Worm (Caenorhabditis elegans) whole organism, L4 larva: ENCODE measurements around the gene byn-1.
A peak's percentile ranks its signal among the peaks of the same experiment; 100 is the strongest.

ENCODE experiments used
- F26F4.8 ChIP-seq: fragments of 200-800 bp; sonication (Bioruptor generic); conservative IDR thresholded peaks from 2 replicates; pipeline ENCODE4 v1.3.6; 2022; ENCODE audit warnings: missing genetic modification characterization, missing compliant biosample characterization
- F37D6.2 ChIP-seq: sonication (generic microtip); optimal IDR thresholded peaks from 2 replicates; lab custom pipeline; 2016; ENCODE audit warnings: mild to moderate bottlenecking, missing genetic modification characterization, missing compliant biosample characterization
- F44E2.7 ChIP-seq: fragments of 200-800 bp; sonication (Bioruptor generic); IDR thresholded peaks from 2 replicates; pipeline ENCODE4 v2.1.2; 2022; ENCODE audit warnings: missing genetic modification characterization, missing compliant biosample characterization
- F49E8.2 ChIP-seq: sonication (generic microtip); optimal IDR thresholded peaks from 2 replicates; lab custom pipeline; 2016; ENCODE audit warnings: missing compliant biosample characterization, mild to moderate bottlenecking, missing genetic modification characterization, borderline replicate concordance
- R02D3.7 ChIP-seq: fragments of 150-350 bp; sonication (generic microtip); optimal IDR thresholded peaks from 3 replicates; lab custom pipeline; 2014; ENCODE audit warnings: missing biosample characterization, missing genetic modification characterization
- T26A8.4 ChIP-seq: fragments of 200-800 bp; sonication (Bioruptor generic); IDR thresholded peaks from 2 replicates; pipeline ENCODE4 v1.3.6; 2022; ENCODE audit warnings: missing genetic modification characterization, missing compliant biosample characterization
- aly-2 ChIP-seq: sonication (generic microtip); optimal IDR thresholded peaks from 2 replicates; lab custom pipeline; 2018; ENCODE audit warnings: missing biosample characterization, missing genetic modification characterization
- ama-1 ChIP-seq: fragments of 150-350 bp; optimal IDR thresholded peaks from 2 replicates; lab custom pipeline; 2014; ENCODE audit warnings: inconsistent platforms, mixed read lengths
- arid-1 ChIP-seq: fragments of 200-800 bp; sonication (Bioruptor generic); conservative IDR thresholded peaks from 2 replicates; pipeline ENCODE4 v1.3.6; 2022; ENCODE audit warnings: missing genetic modification reagents, missing genetic modification characterization, missing compliant biosample characterization
- ceh-28 ChIP-seq: fragments of 150-350 bp; optimal IDR thresholded peaks from 2 replicates; lab custom pipeline; 2014; ENCODE audit warnings: missing biosample characterization, missing genetic modification reagents, missing genetic modification characterization
- ceh-32 ChIP-seq: sonication (generic microtip); optimal IDR thresholded peaks from 2 replicates; lab custom pipeline; 2016; ENCODE audit warnings: mild to moderate bottlenecking, missing genetic modification characterization, missing compliant biosample characterization; ENCODE audit not compliant: poor library complexity
- ceh-82 ChIP-seq: sonication (generic microtip); optimal IDR thresholded peaks from 2 replicates; lab custom pipeline; 2017; ENCODE audit warnings: missing biosample characterization, missing genetic modification characterization
- ces-1 ChIP-seq: fragments of 150-350 bp; sonication (generic microtip); optimal IDR thresholded peaks from 4 replicates; lab custom pipeline; 2014; ENCODE audit warnings: missing biosample characterization, missing genetic modification reagents, missing genetic modification characterization
- ctbp-1 ChIP-seq: fragments of 200-800 bp; sonication (Bioruptor generic); IDR thresholded peaks from 2 replicates; pipeline ENCODE4 v1.3.6; 2022; ENCODE audit warnings: missing genetic modification reagents, missing genetic modification characterization, missing compliant biosample characterization
- daf-16 ChIP-seq, 3 experiments: sonication (generic microtip); optimal IDR thresholded peaks; 2 replicates each; lab custom pipeline; 2016 to 2017; ENCODE audit warnings: missing genetic modification characterization in 3 of 3, missing genetic modification reagents in 3 of 3, mild to moderate bottlenecking in 2 of 3, missing compliant biosample characterization in 2 of 3, missing biosample characterization in 1 of 3, moderate library complexity in 1 of 3
- daf-19 ChIP-seq: fragments of 200-800 bp; sonication (Bioruptor generic); conservative IDR thresholded peaks from 2 replicates; pipeline ENCODE4 v1.3.6; 2022; ENCODE audit warnings: missing genetic modification characterization, missing compliant biosample characterization
- dmd-8 ChIP-seq: fragments of 200-800 bp; sonication (Bioruptor generic); IDR thresholded peaks from 2 replicates; pipeline ENCODE4 v1.3.6; 2022; ENCODE audit warnings: missing genetic modification characterization, missing compliant biosample characterization
- duxl-1 ChIP-seq: sonication (generic microtip); optimal IDR thresholded peaks from 2 replicates; lab custom pipeline; 2016; ENCODE audit warnings: mild to moderate bottlenecking, missing genetic modification characterization, moderate library complexity, missing compliant biosample characterization; ENCODE audit not compliant: poor library complexity
- dve-1 ChIP-seq: sonication (generic microtip); optimal IDR thresholded peaks from 2 replicates; lab custom pipeline; 2017; ENCODE audit warnings: antibody characterized with exemption, mild to moderate bottlenecking, missing genetic modification characterization, missing compliant biosample characterization; ENCODE audit not compliant: insufficient read depth
- hlh-30 ChIP-seq: sonication (generic microtip); optimal IDR thresholded peaks from 2 replicates; lab custom pipeline; 2017; ENCODE audit warnings: antibody characterized with exemption, mild to moderate bottlenecking, missing genetic modification characterization, missing compliant biosample characterization; ENCODE audit not compliant: insufficient read depth
- hmg-1.1 ChIP-seq: fragments of 200-800 bp; sonication (Bioruptor generic); IDR thresholded peaks from 2 replicates; pipeline ENCODE4 v1.3.6; 2022; ENCODE audit warnings: missing genetic modification reagents, missing genetic modification characterization, missing compliant biosample characterization
- jun-1 ChIP-seq: fragments of 150-350 bp; optimal IDR thresholded peaks from 2 replicates; lab custom pipeline; 2014; ENCODE audit warnings: missing biosample characterization, missing genetic modification reagents, missing genetic modification characterization
- lin-13 ChIP-seq: fragments of 150-350 bp; optimal IDR thresholded peaks from 2 replicates; lab custom pipeline; 2014; ENCODE audit warnings: missing biosample characterization, missing genetic modification reagents, missing genetic modification characterization
- lin-29 ChIP-seq: fragments of 200-800 bp; sonication (Bioruptor generic); IDR thresholded peaks from 2 replicates; pipeline ENCODE4 v1.3.6; 2022; ENCODE audit warnings: missing genetic modification reagents, missing genetic modification characterization, missing compliant biosample characterization
- lin-38 ChIP-seq: fragments of 200-800 bp; sonication (Bioruptor generic); IDR thresholded peaks from 2 replicates; pipeline ENCODE4 v1.3.6; 2022; ENCODE audit warnings: missing genetic modification reagents, missing genetic modification characterization, missing compliant biosample characterization
- lin-39 ChIP-seq: fragments of 150-350 bp; optimal IDR thresholded peaks from 2 replicates; lab custom pipeline; 2014; ENCODE audit warnings: missing biosample characterization, missing genetic modification reagents, missing genetic modification characterization
- madf-5 ChIP-seq, 2 experiments: fragments of 200-800 bp; sonication (Bioruptor generic); IDR thresholded peaks; 2 replicates each; pipeline ENCODE4 v1.3.6; 2022; ENCODE audit warnings: missing compliant biosample characterization in 2 of 2, missing genetic modification characterization in 2 of 2
- mdt-29 ChIP-seq: fragments of 200-800 bp; sonication (Bioruptor generic); IDR thresholded peaks from 2 replicates; pipeline ENCODE4 v1.3.6; 2022; ENCODE audit warnings: missing genetic modification reagents, missing genetic modification characterization, missing compliant biosample characterization
- mxl-2 ChIP-seq: fragments of 200-800 bp; sonication (Bioruptor generic); conservative IDR thresholded peaks from 2 replicates; pipeline ENCODE4 v1.3.6; 2022; ENCODE audit warnings: missing genetic modification reagents, missing genetic modification characterization, missing compliant biosample characterization
- mxl-3 ChIP-seq: fragments of 200-800 bp; sonication (Bioruptor generic); optimal IDR thresholded peaks from 2 replicates; lab custom pipeline; 2018; ENCODE audit warnings: mild to moderate bottlenecking, missing genetic modification characterization, missing compliant biosample characterization
- nhr-10 ChIP-seq: fragments of 150-350 bp; optimal IDR thresholded peaks from 2 replicates; lab custom pipeline; 2014; ENCODE audit warnings: missing biosample characterization, missing genetic modification characterization
- nhr-11 ChIP-seq: fragments of 150-350 bp; optimal IDR thresholded peaks from 2 replicates; lab custom pipeline; 2014; ENCODE audit warnings: missing biosample characterization, missing genetic modification characterization
- nhr-41 ChIP-seq: fragments of 200-800 bp; sonication (Bioruptor generic); IDR thresholded peaks from 2 replicates; pipeline ENCODE4 v1.3.6; 2022; ENCODE audit warnings: missing genetic modification reagents, missing genetic modification characterization, missing compliant biosample characterization
- nhr-48 ChIP-seq: sonication (generic microtip); optimal IDR thresholded peaks from 2 replicates; lab custom pipeline; 2016; ENCODE audit warnings: mild to moderate bottlenecking, missing genetic modification characterization, missing compliant biosample characterization
- nhr-6 ChIP-seq: fragments of 150-350 bp; optimal IDR thresholded peaks from 2 replicates; lab custom pipeline; 2014; ENCODE audit warnings: missing biosample characterization, missing genetic modification characterization
- nhr-76 ChIP-seq: fragments of 150-350 bp; optimal IDR thresholded peaks from 2 replicates; lab custom pipeline; 2014; ENCODE audit warnings: missing biosample characterization, missing genetic modification characterization
- nhr-77 ChIP-seq: fragments of 150-350 bp; optimal IDR thresholded peaks from 2 replicates; lab custom pipeline; 2014; ENCODE audit warnings: missing biosample characterization, missing genetic modification characterization
- php-3 ChIP-seq: fragments of 200-800 bp; sonication (Bioruptor generic); IDR thresholded peaks from 2 replicates; pipeline ENCODE4 v1.3.6; 2022; ENCODE audit warnings: missing genetic modification reagents, missing genetic modification characterization, missing compliant biosample characterization
- sdz-12 ChIP-seq: fragments of 200-800 bp; sonication (Bioruptor generic); optimal IDR thresholded peaks from 2 replicates; lab custom pipeline; 2018; ENCODE audit warnings: mild to moderate bottlenecking, missing genetic modification characterization, missing compliant biosample characterization
- set-16 ChIP-seq: fragments of 200-800 bp; sonication (Bioruptor generic); IDR thresholded peaks from 2 replicates; pipeline ENCODE4 v1.3.6; 2022; ENCODE audit warnings: missing genetic modification reagents, missing genetic modification characterization, missing compliant biosample characterization
- snpc-1.2 ChIP-seq: fragments of 200-800 bp; sonication (Bioruptor generic); IDR thresholded peaks from 2 replicates; pipeline ENCODE4 v1.3.6; 2022; ENCODE audit warnings: missing genetic modification reagents, missing genetic modification characterization, missing compliant biosample characterization
- spr-1 ChIP-seq: sonication (generic microtip); optimal IDR thresholded peaks from 2 replicates; lab custom pipeline; 2016; ENCODE audit warnings: mild to moderate bottlenecking, missing genetic modification characterization, missing compliant biosample characterization
- spr-3 ChIP-seq: fragments of 200-800 bp; sonication (Bioruptor generic); optimal IDR thresholded peaks from 2 replicates; lab custom pipeline; 2018; ENCODE audit warnings: mild to moderate bottlenecking, missing genetic modification characterization, missing compliant biosample characterization
- tra-1 ChIP-seq: fragments of 200-800 bp; sonication (Bioruptor generic); IDR thresholded peaks from 2 replicates; pipeline ENCODE4 v1.3.6; 2022; ENCODE audit warnings: missing genetic modification reagents, missing genetic modification characterization, missing compliant biosample characterization
- unc-130 ChIP-seq: sonication (generic microtip); optimal IDR thresholded peaks from 2 replicates; lab custom pipeline; 2016; ENCODE audit warnings: missing genetic modification reagents, missing genetic modification characterization, missing compliant biosample characterization
- unc-62 ChIP-seq, 3 experiments: fragments of 150-350 bp in 1 of 3; sonication (generic microtip); optimal IDR thresholded peaks in 2 of 3; peaks in 1 of 3; 1 replicate in 1 of 3; 2 replicates in 2 of 3; lab custom pipeline; 2014 to 2017; ENCODE audit warnings: missing biosample characterization in 3 of 3, missing genetic modification characterization in 3 of 3, missing genetic modification reagents in 3 of 3, missing genotype in 1 of 3
- zfp-3 ChIP-seq: fragments of 200-800 bp; sonication (Bioruptor generic); conservative IDR thresholded peaks from 2 replicates; pipeline ENCODE4 v1.3.6; 2022; ENCODE audit warnings: missing genetic modification reagents, missing genetic modification characterization, missing compliant biosample characterization
- zip-11 ChIP-seq: fragments of 200-800 bp; sonication (Bioruptor generic); IDR thresholded peaks from 2 replicates; pipeline ENCODE4 v1.3.6; 2022; ENCODE audit warnings: missing genetic modification characterization, missing compliant biosample characterization
- ztf-7 ChIP-seq: fragments of 150-350 bp; optimal IDR thresholded peaks from 2 replicates; lab custom pipeline; 2014; ENCODE audit warnings: missing biosample characterization, missing genetic modification characterization

The byn-1 gene

DNA sequence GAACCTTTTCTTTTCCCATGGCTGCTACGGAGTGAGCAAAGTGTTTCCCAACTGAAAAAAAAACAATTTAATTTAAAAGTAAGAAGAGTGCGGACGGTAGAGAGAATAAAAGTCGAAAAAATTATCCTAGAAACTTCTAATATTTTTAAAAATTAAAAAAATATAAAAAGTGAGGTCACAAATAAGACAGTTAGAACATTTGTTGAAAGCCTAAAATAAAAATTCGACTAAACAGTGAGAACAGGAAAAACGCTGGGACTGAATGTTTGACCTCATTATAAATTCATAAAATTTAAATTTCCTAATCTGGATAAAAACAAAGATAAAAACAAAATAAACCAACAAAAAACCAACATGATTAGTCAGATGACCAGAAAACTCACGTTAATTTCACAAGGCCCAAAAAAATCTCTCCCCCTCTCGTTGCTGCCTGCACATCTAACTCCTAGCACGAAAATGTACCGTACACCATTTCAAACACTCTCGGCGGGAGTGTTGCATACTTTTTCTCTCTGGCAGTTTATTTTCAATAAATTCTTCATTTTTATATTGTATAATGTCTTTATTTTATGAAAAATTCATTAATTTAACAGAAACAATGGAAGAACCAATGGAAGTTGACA lies 40.0 kb downstream of the byn-1 start, which contains the start of the genes eef-1A.1 and rfc-4:
Gene eef-1A.1, minus strand, starts transcription at position 51 of the 623 bp plus-strand sequence.
Gene rfc-4, plus strand, starts transcription at position 592 of the 623 bp plus-strand sequence.
- TF ChIP-seq snpc-1.2 (GFP tag; lab: Robert Waterston, UW), result peak; percentile 47; the same call in 1 of the 2 replicates
- no peak for TF ChIP-seq zip-11 (GFP tag; lab: Robert Waterston, UW)
- TF ChIP-seq nhr-11 (tag; lab: Kevin White, UChicago), result peak; percentile 98
- peak; percentile 75 for TF ChIP-seq jun-1 (tag; lab: Kevin White, UChicago)
- TF ChIP-seq ceh-32 (tag; lab: Kevin White, UChicago), result no peak
- TF ChIP-seq dve-1 (tag; lab: Kevin White, UChicago), result peak; percentile 99
- peak; percentile 89 for TF ChIP-seq duxl-1
- TF ChIP-seq hmg-1.1 (GFP tag; lab: Robert Waterston, UW), result peak; percentile 92
- no peak for TF ChIP-seq ceh-82 (tag; lab: Kevin White, UChicago)
- peak; percentile 81 for TF ChIP-seq zfp-3 (GFP tag; lab: Robert Waterston, UW)
- TF ChIP-seq nhr-41 (GFP tag; lab: Robert Waterston, UW), result no peak
- TF ChIP-seq dmd-8 (GFP tag; lab: Robert Waterston, UW), result no peak
- peak; percentile 96 for TF ChIP-seq nhr-6
- peak in 1 of 2 experiments; percentile 99 for TF ChIP-seq unc-62 (GFP tag; optimal IDR thresholded peaks at IDR 0.05 in 1 of 2; lab: Kevin White, UChicago)
- TF ChIP-seq unc-62 (tag; optimal IDR thresholded peaks at IDR 0.05; lab: Kevin White, UChicago), result no peak
- TF ChIP-seq daf-19 (GFP tag; lab: Robert Waterston, UW), result no peak
- TF ChIP-seq T26A8.4, result peak; percentile 85
- TF ChIP-seq lin-38, result peak; percentile 90
- TF ChIP-seq nhr-77 (tag; lab: Kevin White, UChicago), result peak; percentile 98
- TF ChIP-seq ceh-28, result no peak
- TF ChIP-seq F37D6.2 (tag; lab: Kevin White, UChicago), result peak; percentile 80
- no peak for TF ChIP-seq F44E2.7
- TF ChIP-seq lin-29, result peak; percentile 65; the same call in 1 of the 2 replicates
- TF ChIP-seq mdt-29 (GFP tag; lab: Robert Waterston, UW), result peak; percentile 24; the same call in 1 of the 2 replicates
- TF ChIP-seq spr-3 (GFP tag; lab: Kevin White, UChicago), result peak; percentile 55
- peak; percentile 48 for TF ChIP-seq nhr-76
- TF ChIP-seq F49E8.2, result peak; percentile 71
- no peak for TF ChIP-seq set-16 (GFP tag; lab: Robert Waterston, UW)
- TF ChIP-seq arid-1, result peak; percentile 87
- TF ChIP-seq php-3 (GFP tag; lab: Robert Waterston, UW), result peak; percentile 54; the same call in 1 of the 2 replicates
- TF ChIP-seq sdz-12, result no peak
- TF ChIP-seq daf-16 (GFP tag; optimal IDR thresholded peaks at IDR 0.05; lab: Kevin White, UChicago), result peak; percentile 22 to 34
- TF ChIP-seq daf-16 (tag; optimal IDR thresholded peaks at IDR 0.05; lab: Kevin White, UChicago), result peak; percentile 86
- TF ChIP-seq tra-1, result peak; percentile 36; the same call in 1 of the 2 replicates
- TF ChIP-seq lin-13, result peak; percentile 93
- TF ChIP-seq hlh-30, result peak; percentile 100
- TF ChIP-seq ama-1, result peak; percentile 66
- TF ChIP-seq aly-2 (tag; lab: Kevin White, UChicago), result no peak
- TF ChIP-seq unc-130 (GFP tag; lab: Kevin White, UChicago), result peak; percentile 87
- peak; percentile 88 for TF ChIP-seq ztf-7 (tag; lab: Kevin White, UChicago)
- no peak for TF ChIP-seq mxl-2 (GFP tag; lab: Robert Waterston, UW)
- peak; percentile 82 for TF ChIP-seq spr-1 (tag; lab: Kevin White, UChicago)
- TF ChIP-seq mxl-3 (GFP tag; lab: Kevin White, UChicago), result peak; percentile 84
- peak; percentile 55 for TF ChIP-seq lin-39 (tag; lab: Kevin White, UChicago)
- peak; percentile 11 for TF ChIP-seq R02D3.7 (tag; lab: Kevin White, UChicago)
- peak; percentile 78 for TF ChIP-seq ctbp-1 (GFP tag; lab: Robert Waterston, UW)
- no peak for TF ChIP-seq F26F4.8 (GFP tag; lab: Robert Waterston, UW)
- TF ChIP-seq nhr-48 (tag; lab: Kevin White, UChicago), result peak; percentile 66
- no peak for TF ChIP-seq nhr-10 (tag; lab: Kevin White, UChicago)
- TF ChIP-seq ces-1, result peak; percentile 54
- TF ChIP-seq madf-5 (GFP tag; IDR thresholded peaks at IDR 0.05; lab: Robert Waterston, UW), result no peak
